Fruit fly (Drosophila melanogaster): ENCODE data around the gene Cyp4d14.

- TF ChIP-seq Myc (optimal IDR thresholded peaks at IDR 0.05) (no peak), psq (GFP tag; optimal IDR thresholded peaks at IDR 0.05) (no peak), Dif (GFP tag; optimal IDR thresholded peaks at IDR 0.05; ENCODE audit: partially characterized antibody) (no peak), usp (GFP tag; optimal IDR thresholded peaks at IDR 0.05) (no peak), N (GFP tag; optimal IDR thresholded peaks at IDR 0.05) (no peak), OdsH (GFP tag; optimal IDR thresholded peaks at IDR 0.05) (no peak), Hr78 (GFP tag; optimal IDR thresholded peaks at IDR 0.05) (no peak)
Observed at dm6 chrX:2161020-2161419, 14.1 kb downstream of the Cyp4d14 start.
